Fruit fly (Drosophila melanogaster) whole organism, embryonic: ENCODE measurements around the gene Gr64f.

ENCODE experiments used
- Aef1 ChIP-seq: fragments of 200-800 bp; sonication (Bioruptor generic); IDR thresholded peaks from 3 replicates; pipeline ENCODE4 v1.3.6; 2022; ENCODE audit warnings: missing biosample characterization, missing genetic modification characterization
- Atf-2 ChIP-seq: fragments of 200-800 bp; sonication (Bioruptor generic); optimal IDR thresholded peaks from 2 replicates; lab custom pipeline; 2016; ENCODE audit warnings: missing biosample characterization, missing genetic modification characterization
- CG11723 ChIP-seq: fragments of 200-800 bp; sonication (Bioruptor generic); optimal IDR thresholded peaks from 2 replicates; lab custom pipeline; 2017; ENCODE audit warnings: missing biosample characterization, mild to moderate bottlenecking, missing genetic modification characterization
- CG12236 ChIP-seq: fragments of 200-800 bp; sonication (Bioruptor generic); optimal IDR thresholded peaks from 2 replicates; lab custom pipeline; 2016; ENCODE audit warnings: missing biosample characterization, missing genetic modification characterization
- CG12391 ChIP-seq: fragments of 200-800 bp; sonication (Bioruptor generic); optimal IDR thresholded peaks from 3 replicates; lab custom pipeline; 2018; ENCODE audit warnings: missing biosample characterization, mild to moderate bottlenecking, missing genetic modification characterization, moderate library complexity
- CG13296 ChIP-seq: fragments of 200-800 bp; sonication (Bioruptor generic); optimal IDR thresholded peaks from 3 replicates; lab custom pipeline; 2018; ENCODE audit warnings: missing biosample characterization, mild to moderate bottlenecking, missing genetic modification characterization
- CG14014 ChIP-seq: fragments of 200-800 bp; sonication (Bioruptor generic); IDR thresholded peaks from 2 replicates; pipeline ENCODE4 v1.3.6; 2022; ENCODE audit warnings: missing biosample characterization, missing genetic modification characterization
- CG14667 ChIP-seq: fragments of 200-800 bp; sonication (Bioruptor generic); IDR thresholded peaks from 2 replicates; pipeline ENCODE4 v1.3.6; 2022; ENCODE audit warnings: missing biosample characterization, missing genetic modification characterization
- CG17829 ChIP-seq: fragments of 200-800 bp; optimal IDR thresholded peaks from 2 replicates; lab custom pipeline; 2019; ENCODE audit warnings: missing biosample characterization, mild to moderate bottlenecking, missing genetic modification characterization, moderate library complexity
- CG18262 ChIP-seq: fragments of 200-800 bp; optimal IDR thresholded peaks from 3 replicates; lab custom pipeline; 2019; ENCODE audit warnings: missing biosample characterization, mild to moderate bottlenecking, missing genetic modification characterization, moderate library complexity
- CG2120 ChIP-seq: fragments of 200-800 bp; sonication (Bioruptor generic); optimal IDR thresholded peaks from 3 replicates; lab custom pipeline; 2016; ENCODE audit warnings: missing biosample characterization, missing genetic modification characterization
- CG30403 ChIP-seq: fragments of 200-800 bp; sonication (Bioruptor generic); optimal IDR thresholded peaks from 3 replicates; lab custom pipeline; 2016; ENCODE audit warnings: missing biosample characterization, missing genetic modification characterization
- CG3407 ChIP-seq: fragments of 200-800 bp; sonication (Bioruptor generic); optimal IDR thresholded peaks from 2 replicates; lab custom pipeline; 2018; ENCODE audit warnings: missing biosample characterization, mild to moderate bottlenecking, missing genetic modification characterization
- CG34376 ChIP-seq: fragments of 200-800 bp; sonication (Bioruptor generic); optimal IDR thresholded peaks from 2 replicates; lab custom pipeline; 2018; ENCODE audit warnings: missing biosample characterization, mild to moderate bottlenecking, missing genetic modification characterization
- CG3995 ChIP-seq: fragments of 200-800 bp; sonication (Bioruptor generic); optimal IDR thresholded peaks from 3 replicates; lab custom pipeline; 2016; ENCODE audit warnings: missing biosample characterization, missing genetic modification characterization
- CG5180 ChIP-seq: fragments of 200-800 bp; sonication (Bioruptor generic); optimal IDR thresholded peaks from 3 replicates; lab custom pipeline; 2017; ENCODE audit warnings: missing biosample characterization, missing genetic modification characterization, mild to moderate bottlenecking, moderate library complexity, missing genetic modification reagents
- CG6654 ChIP-seq: fragments of 200-800 bp; sonication (Bioruptor generic); optimal IDR thresholded peaks from 2 replicates; lab custom pipeline; 2017; ENCODE audit warnings: missing biosample characterization, mild to moderate bottlenecking, missing genetic modification characterization
- CG7357 ChIP-seq: fragments of 200-800 bp; sonication (Bioruptor generic); IDR thresholded peaks from 3 replicates; pipeline ENCODE4 v1.3.6; 2022; ENCODE audit warnings: missing biosample characterization, missing genetic modification characterization
- CG8290 ChIP-seq, 3 experiments: fragments of 200-800 bp; sonication (Bioruptor generic); optimal IDR thresholded peaks; 2 replicates each; lab custom pipeline; 2016 to 2019; ENCODE audit warnings: missing biosample characterization in 3 of 3, missing genetic modification characterization in 3 of 3, mild to moderate bottlenecking in 2 of 3, moderate library complexity in 1 of 3
- CG9876 ChIP-seq: fragments of 200-800 bp; sonication (Bioruptor generic); optimal IDR thresholded peaks from 2 replicates; lab custom pipeline; 2016; ENCODE audit warnings: missing biosample characterization, missing genetic modification characterization
- CrebB ChIP-seq: fragments of 200-800 bp; sonication (Bioruptor generic); optimal IDR thresholded peaks from 3 replicates; lab custom pipeline; 2018; ENCODE audit warnings: missing biosample characterization, mild to moderate bottlenecking, missing genetic modification characterization
- D19A ChIP-seq: fragments of 200-800 bp; optimal IDR thresholded peaks from 3 replicates; lab custom pipeline; 2019; ENCODE audit warnings: missing biosample characterization, mild to moderate bottlenecking, missing genetic modification characterization, moderate library complexity
- Dll ChIP-seq: fragments of 200-800 bp; sonication (Bioruptor generic); IDR thresholded peaks from 4 replicates; pipeline ENCODE4 v1.3.6; 2022; ENCODE audit warnings: missing biosample characterization, missing genetic modification characterization; ENCODE audit not compliant: partially characterized antibody
- HmgD ChIP-seq: fragments of 200-800 bp; sonication (Bioruptor generic); optimal IDR thresholded peaks from 3 replicates; lab custom pipeline; 2016; ENCODE audit warnings: missing biosample characterization, missing genetic modification characterization
- Lhr ChIP-seq: fragments of 200-800 bp; sonication (Bioruptor generic); optimal IDR thresholded peaks from 3 replicates; lab custom pipeline; 2017; ENCODE audit warnings: mild to moderate bottlenecking, missing biosample characterization, missing genetic modification reagents, missing genetic modification characterization
- Mrtf ChIP-seq: fragments of 200-800 bp; sonication (Bioruptor generic); IDR thresholded peaks from 3 replicates; pipeline ENCODE4 v1.3.6; 2022; ENCODE audit warnings: missing biosample characterization, missing genetic modification characterization
- Myb ChIP-seq: fragments of 200-800 bp; sonication (Bioruptor generic); optimal IDR thresholded peaks from 2 replicates; lab custom pipeline; 2016; ENCODE audit warnings: missing biosample characterization, missing genetic modification characterization
- NC2β ChIP-seq: fragments of 200-800 bp; sonication (Bioruptor generic); optimal IDR thresholded peaks from 2 replicates; lab custom pipeline; 2016; ENCODE audit warnings: missing biosample characterization, missing genetic modification characterization
- Stat92E ChIP-seq, 3 experiments: fragments of >200 bp in 2 of 3; fragments of 200-800 bp in 1 of 3; sonication (Bioruptor generic) in 1 of 3; optimal IDR thresholded peaks; 2 replicates each; lab custom pipeline; 2017 to 2019; ENCODE audit warnings: missing biosample characterization in 3 of 3, missing genetic modification characterization in 3 of 3, mild to moderate bottlenecking in 1 of 3, moderate library complexity in 1 of 3
- Trl ChIP-seq, 3 experiments: fragments of >200 bp in 2 of 3; fragments of 200-800 bp in 1 of 3; sonication (Bioruptor generic) in 1 of 3; optimal IDR thresholded peaks; 2 replicates in 1 of 3; 3 replicates in 2 of 3; lab custom pipeline; 2016 to 2017; ENCODE audit warnings: missing biosample characterization in 1 of 3, missing genetic modification characterization in 1 of 3
- Xbp1 ChIP-seq: fragments of 200-800 bp; sonication (Bioruptor generic); optimal IDR thresholded peaks from 3 replicates; lab custom pipeline; 2016; ENCODE audit warnings: missing biosample characterization, mild to moderate bottlenecking, missing genetic modification characterization
- abd-A ChIP-seq: fragments of 200-800 bp; sonication (Bioruptor generic); optimal IDR thresholded peaks from 3 replicates; lab custom pipeline; 2019; ENCODE audit warnings: missing biosample characterization, mild to moderate bottlenecking, missing genetic modification characterization, moderate library complexity
- ase ChIP-seq: fragments of 200-800 bp; sonication (Bioruptor generic); IDR thresholded peaks from 3 replicates; pipeline ENCODE4 v1.3.6; 2022; ENCODE audit warnings: missing biosample characterization, missing genetic modification characterization
- caup ChIP-seq: fragments of 200-800 bp; sonication (Bioruptor generic); optimal IDR thresholded peaks from 3 replicates; lab custom pipeline; 2017; ENCODE audit warnings: missing biosample characterization, mild to moderate bottlenecking, missing genetic modification characterization, moderate library complexity; ENCODE audit not compliant: severe bottlenecking
- crol ChIP-seq: fragments of 200-800 bp; sonication (Bioruptor generic); IDR thresholded peaks from 2 replicates; pipeline ENCODE4 v1.3.6; 2022; ENCODE audit warnings: missing biosample characterization, missing genetic modification characterization
- crp ChIP-seq, 2 experiments: fragments of 200-800 bp; sonication (Bioruptor generic); optimal IDR thresholded peaks; 2 replicates in 1 of 2; 3 replicates in 1 of 2; lab custom pipeline; 2017; ENCODE audit warnings: missing biosample characterization in 2 of 2, missing genetic modification characterization in 2 of 2, mild to moderate bottlenecking in 1 of 2, moderate library complexity in 1 of 2
- fru ChIP-seq: fragments of >200 bp; optimal IDR thresholded peaks from 2 replicates; lab custom pipeline; 2017
- fu2 ChIP-seq: fragments of 200-800 bp; sonication (Bioruptor generic); optimal IDR thresholded peaks from 2 replicates; lab custom pipeline; 2016; ENCODE audit warnings: missing biosample characterization, missing genetic modification characterization
- insv ChIP-seq, 2 experiments: fragments of 200-800 bp; sonication (Bioruptor generic); optimal IDR thresholded peaks; 3 replicates each; lab custom pipeline; 2016 to 2018; ENCODE audit warnings: missing biosample characterization in 2 of 2, missing genetic modification characterization in 2 of 2
- lilli ChIP-seq: fragments of 200-800 bp; sonication (Bioruptor generic); optimal IDR thresholded peaks from 3 replicates; lab custom pipeline; 2016; ENCODE audit warnings: missing biosample characterization, missing genetic modification characterization
- lmd ChIP-seq: fragments of 200-800 bp; sonication (Bioruptor generic); IDR thresholded peaks from 2 replicates; pipeline ENCODE4 v1.3.6; 2022; ENCODE audit warnings: missing biosample characterization, missing genetic modification characterization
- lov ChIP-seq, 2 experiments: fragments of 200-800 bp in 1 of 2; fragments of >200 bp in 1 of 2; sonication (Bioruptor generic) in 1 of 2; IDR thresholded peaks in 1 of 2; optimal IDR thresholded peaks in 1 of 2; 2 replicates in 1 of 2; 3 replicates in 1 of 2; pipeline versions ENCODE4 v1.3.6 to Lab custom; 2017 to 2022; ENCODE audit warnings: missing biosample characterization in 1 of 2, missing genetic modification characterization in 1 of 2
- nmo ChIP-seq: fragments of 200-800 bp; sonication (Bioruptor generic); optimal IDR thresholded peaks from 2 replicates; lab custom pipeline; 2018; ENCODE audit warnings: missing biosample characterization, mild to moderate bottlenecking, missing genetic modification characterization, moderate library complexity
- pfk ChIP-seq: fragments of 200-800 bp; sonication (Bioruptor generic); optimal IDR thresholded peaks from 2 replicates; lab custom pipeline; 2018; ENCODE audit warnings: missing biosample characterization, mild to moderate bottlenecking, missing genetic modification characterization, moderate library complexity
- psq ChIP-seq: fragments of 200-800 bp; sonication (Bioruptor generic); optimal IDR thresholded peaks from 2 replicates; lab custom pipeline; 2017; ENCODE audit warnings: missing biosample characterization, missing genetic modification characterization
- ranshi ChIP-seq: fragments of 200-800 bp; sonication (Bioruptor generic); IDR thresholded peaks from 2 replicates; pipeline ENCODE4 v1.3.6; 2022; ENCODE audit warnings: missing biosample characterization, missing genetic modification characterization
- rib ChIP-seq: fragments of 200-800 bp; sonication (Bioruptor generic); IDR thresholded peaks from 2 replicates; pipeline ENCODE4 v1.3.6; 2022; ENCODE audit warnings: missing biosample characterization, missing genetic modification characterization
- sd ChIP-seq: fragments of 200-800 bp; sonication (Bioruptor generic); optimal IDR thresholded peaks from 3 replicates; lab custom pipeline; 2018; ENCODE audit warnings: missing biosample characterization, mild to moderate bottlenecking, missing genetic modification characterization, moderate library complexity
- tio ChIP-seq: fragments of 200-800 bp; sonication (Bioruptor generic); optimal IDR thresholded peaks from 2 replicates; lab custom pipeline; 2017; ENCODE audit warnings: missing biosample characterization, missing genetic modification characterization, inconsistent platforms

Gene Gr64f

DNA sequence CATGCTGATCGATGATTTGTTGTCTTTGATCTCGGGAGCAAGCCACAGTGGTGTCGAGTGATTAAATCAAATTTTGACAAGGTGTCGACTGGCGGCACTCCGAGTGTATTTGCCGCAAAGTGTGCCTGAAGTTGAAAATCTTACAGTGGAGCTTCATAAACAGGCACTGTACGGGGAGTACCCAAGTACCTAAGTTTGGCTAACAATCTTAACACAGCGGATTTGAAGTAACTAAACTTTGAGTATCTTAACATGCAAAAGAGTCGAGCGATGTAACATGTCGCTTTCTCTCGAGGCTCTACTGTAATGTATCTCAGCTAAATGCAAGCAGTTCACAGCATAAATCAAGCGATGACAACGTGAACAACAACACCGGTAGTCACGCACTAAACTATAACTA is 18.8 kb upstream of the Gr64f start (continued):
- TF ChIP-seq D19A (tag; lab: Kevin White, UChicago) (peak; percentile 51), Dll (no peak), crol (GFP tag; lab: Robert Waterston, UW) (peak; percentile 21; the same call in 1 of the 2 replicates), CG5180 (GFP tag; lab: Kevin White, UChicago) (no peak), insv (GFP tag; optimal IDR thresholded peaks at IDR 0.05; lab: Kevin White, UChicago) (no peak), CG34376 (GFP tag; lab: Kevin White, UChicago) (no peak), tio (GFP tag; lab: Kevin White, UChicago) (peak; percentile 35), lilli (GFP tag; lab: Kevin White, UChicago) (peak; percentile 51), CG8290 (GFP tag; optimal IDR thresholded peaks at IDR 0.05; lab: Kevin White, UChicago) (peak; percentile 46), CG8290 (tag; optimal IDR thresholded peaks at IDR 0.05; lab: Kevin White, UChicago) (peak in 1 of 2 experiments; percentile 67), Stat92E (GFP tag; optimal IDR thresholded peaks at IDR 0.05; lab: Kevin White, UChicago) (no peak), caup (GFP tag; lab: Kevin White, UChicago) (no peak), ranshi (GFP tag; lab: Robert Waterston, UW) (peak; percentile 78; the same call in 1 of the 2 replicates), CG14667 (peak; percentile 52; the same call in 1 of the 2 replicates), CG14014 (peak; percentile 42; the same call in 1 of the 2 replicates), CG13296 (GFP tag; lab: Kevin White, UChicago) (no peak), pfk (GFP tag; lab: Kevin White, UChicago) (no peak), nmo (GFP tag; lab: Kevin White, UChicago) (peak; percentile 79), ase (GFP tag; lab: Robert Waterston, UW) (peak; percentile 58; the same call in 1 of the 3 replicates), abd-A (tag; lab: Kevin White, UChicago) (no peak), CG2120 (GFP tag; lab: Kevin White, UChicago) (no peak), Lhr (GFP tag; lab: Kevin White, UChicago) (peak; percentile 34), lov (optimal IDR thresholded peaks at IDR 0.05; lab: Kevin White, UChicago) (no peak), lov (GFP tag; IDR thresholded peaks at IDR 0.05; lab: Robert Waterston, UW) (peak; percentile 80), HmgD (no peak), CG17829 (tag; lab: Kevin White, UChicago) (peak; percentile 79), rib (GFP tag; lab: Robert Waterston, UW) (no peak), CG12236 (peak; percentile 39), Myb (no peak), CG7357 (GFP tag; lab: Robert Waterston, UW) (peak; percentile 50; the same call in 1 of the 3 replicates), CG18262 (tag; lab: Kevin White, UChicago) (peak; percentile 77), Trl (optimal IDR thresholded peaks at IDR 0.05; lab: Kevin White, UChicago) (no peak), Trl (GFP tag; optimal IDR thresholded peaks at IDR 0.05; lab: Kevin White, UChicago) (peak; percentile 60), CG3995 (no peak), fru (lab: Kevin White, UChicago) (no peak), CG30403 (GFP tag; lab: Kevin White, UChicago) (peak; percentile 59), Atf-2 (peak; percentile 32), Aef1 (GFP tag; lab: Robert Waterston, UW) (peak; percentile 36; the same call in 1 of the 3 replicates), crp (GFP tag; optimal IDR thresholded peaks at IDR 0.05; lab: Kevin White, UChicago) (no peak), CG6654 (GFP tag; lab: Kevin White, UChicago) (peak; percentile 39), Mrtf (GFP tag; lab: Robert Waterston, UW) (peak; percentile 61; the same call in 1 of the 3 replicates), fu2 (GFP tag; lab: Kevin White, UChicago) (no peak), Xbp1 (GFP tag; lab: Kevin White, UChicago) (peak; percentile 75), CG11723 (GFP tag; lab: Kevin White, UChicago) (peak; percentile 21), CG12391 (peak; percentile 61), CrebB (tag; lab: Kevin White, UChicago) (no peak), sd (no peak), lmd (GFP tag; lab: Robert Waterston, UW) (peak; percentile 71), psq (GFP tag; lab: Kevin White, UChicago) (no peak), CG3407 (GFP tag; lab: Kevin White, UChicago) (peak; percentile 29), CG9876 (GFP tag; lab: Kevin White, UChicago) (no peak), NC2β (peak; percentile 57)
